Fruit fly (Drosophila melanogaster) whole organism, wandering third instar larva: ENCODE data around the gene CG6652.
A peak's percentile ranks its signal among the peaks of the same experiment; 100 is the strongest.

ENCODE experiments used
- Abd-B ChIP-seq: fragments of >200 bp; optimal IDR thresholded peaks from 2 replicates; lab custom pipeline; 2017; ENCODE audit warnings: missing biosample characterization, missing genetic modification characterization
- CrebA ChIP-seq: fragments of 200-800 bp; sonication (Bioruptor generic); optimal IDR thresholded peaks from 2 replicates; lab custom pipeline; 2016; ENCODE audit warnings: missing biosample characterization, mild to moderate bottlenecking, missing genetic modification characterization, borderline replicate concordance
- HLH106 ChIP-seq: fragments of 200-800 bp; optimal IDR thresholded peaks from 3 replicates; lab custom pipeline; 2019; ENCODE audit warnings: missing biosample characterization, mild to moderate bottlenecking, missing genetic modification characterization, moderate library complexity
- Hr78 ChIP-seq: fragments of >200 bp; optimal IDR thresholded peaks from 2 replicates; lab custom pipeline; 2017; ENCODE audit warnings: missing biosample characterization, missing genetic modification characterization
- N ChIP-seq: fragments of >200 bp; optimal IDR thresholded peaks from 2 replicates; lab custom pipeline; 2018; ENCODE audit warnings: missing biosample characterization, missing external identifiers, missing genetic modification characterization
- dsf ChIP-seq: sonication (Bioruptor generic); optimal IDR thresholded peaks from 2 replicates; lab custom pipeline; 2016; ENCODE audit warnings: missing biosample characterization, missing genetic modification characterization, borderline replicate concordance
- ey ChIP-seq: fragments of 200-800 bp; sonication (Bioruptor generic); optimal IDR thresholded peaks from 2 replicates; lab custom pipeline; 2016; ENCODE audit warnings: missing biosample characterization, missing genetic modification characterization
- h ChIP-seq: fragments of 200-800 bp; sonication (Bioruptor generic); optimal IDR thresholded peaks from 3 replicates; lab custom pipeline; 2016; ENCODE audit warnings: missing biosample characterization, mild to moderate bottlenecking, missing genetic modification characterization
- pan ChIP-seq: fragments of >200 bp; optimal IDR thresholded peaks from 2 replicates; lab custom pipeline; 2017
- psq ChIP-seq: fragments of 200-800 bp; sonication (Bioruptor generic); optimal IDR thresholded peaks from 3 replicates; lab custom pipeline; 2017; ENCODE audit warnings: missing biosample characterization, mild to moderate bottlenecking, missing genetic modification characterization, moderate library complexity
- sv ChIP-seq: fragments of 200-800 bp; sonication (Bioruptor generic); optimal IDR thresholded peaks from 3 replicates; lab custom pipeline; 2016; ENCODE audit warnings: missing biosample characterization, missing genetic modification characterization
- tai ChIP-seq: sonication (Bioruptor generic); optimal IDR thresholded peaks from 2 replicates; lab custom pipeline; 2016; ENCODE audit warnings: missing biosample characterization, missing genetic modification characterization
- usp ChIP-seq: fragments of >200 bp; optimal IDR thresholded peaks from 2 replicates; lab custom pipeline; 2017; ENCODE audit warnings: missing biosample characterization, missing genetic modification characterization

dm6 chr3L:17012017-17012719 is 10.5 kb downstream of the CG6652 start, which contains the start of gene CG3764:
- TF ChIP-seq Abd-B (no peak), CrebA (GFP tag; lab: Kevin White, UChicago) (no peak), ey (GFP tag; lab: Kevin White, UChicago) (peak; percentile 33), N (GFP tag; lab: Kevin White, UChicago) (no peak), usp (GFP tag; lab: Kevin White, UChicago) (no peak), Hr78 (GFP tag; lab: Kevin White, UChicago) (no peak), sv (GFP tag; lab: Kevin White, UChicago) (no peak), pan (lab: Kevin White, UChicago) (no peak), dsf (GFP tag; lab: Kevin White, UChicago) (peak; percentile 12), HLH106 (tag; lab: Kevin White, UChicago) (peak; percentile 69), h (GFP tag; lab: Kevin White, UChicago) (peak; percentile 75), tai (GFP tag; lab: Kevin White, UChicago) (no peak), psq (peak; percentile 61)
